Worm (Caenorhabditis elegans): ENCODE results near the gene pals-28.

pals-28 gene

ce11 chrIII:4372894-4373293 is 11.7 kb upstream of the pals-28 start:
- TF ChIP-seq W03F9.2 (tag; optimal IDR thresholded peaks at IDR 0.05): no peak
- no peak for TF ChIP-seq dao-5 (tag; optimal IDR thresholded peaks at IDR 0.05)
- no peak for TF ChIP-seq him-1 (tag; optimal IDR thresholded peaks at IDR 0.05)

DNA sequence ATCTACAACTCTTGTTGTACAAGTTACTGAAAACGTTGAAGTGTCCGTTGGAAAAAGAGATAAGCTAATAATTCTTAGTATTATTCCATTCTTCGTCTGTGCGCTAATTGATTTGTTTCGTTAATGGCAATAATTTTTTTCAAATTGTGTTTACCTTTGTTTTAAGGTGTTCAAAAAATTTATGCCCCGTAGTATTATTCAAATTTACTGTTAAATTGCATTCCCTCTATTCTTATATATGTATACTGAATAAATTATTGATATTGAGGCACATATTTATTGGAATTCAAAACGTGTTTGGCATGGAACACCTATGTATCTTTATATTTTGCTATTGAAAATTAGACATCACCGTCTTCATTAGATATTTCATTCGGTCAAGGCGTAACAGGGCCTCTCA is 9.7 kb upstream of the pals-28 start, which contains the start of gene pals-26:
Gene pals-26, plus strand, starts transcription at position 301 of the 400 bp plus-strand sequence.
- no peak for TF ChIP-seq dao-5 (tag; optimal IDR thresholded peaks at IDR 0.05)
- TF ChIP-seq him-1 (tag; optimal IDR thresholded peaks at IDR 0.05): no peak
- TF ChIP-seq W03F9.2 (tag; optimal IDR thresholded peaks at IDR 0.05): no peak

- TF ChIP-seq W03F9.2 (tag; optimal IDR thresholded peaks at IDR 0.05) (no peak), dao-5 (tag; optimal IDR thresholded peaks at IDR 0.05) (no peak), him-1 (tag; optimal IDR thresholded peaks at IDR 0.05) (no peak)
Measured at ce11 chrIII:4379717-4380116, 4.9 kb upstream of the pals-28 start, which contains the start of gene B0284.3. B0284.3 (minus strand) TSS chrIII:4379817.

- TF ChIP-seq dao-5 (tag; optimal IDR thresholded peaks at IDR 0.05) (no peak), him-1 (tag; optimal IDR thresholded peaks at IDR 0.05) (no peak), W03F9.2 (tag; optimal IDR thresholded peaks at IDR 0.05) (no peak)
Measured at ce11 chrIII:4380835-4381234, 3.8 kb upstream of the pals-28 start.

ce11 chrIII:4381343-4381742 is 3.2 kb upstream of the pals-28 start, which contains the start of gene pals-27:
pals-27 (plus strand) TSS chrIII:4381643.
- TF ChIP-seq dao-5 (tag; optimal IDR thresholded peaks at IDR 0.05) (no peak), W03F9.2 (tag; optimal IDR thresholded peaks at IDR 0.05) (no peak), him-1 (tag; optimal IDR thresholded peaks at IDR 0.05) (no peak)

- TF ChIP-seq W03F9.2 (tag; optimal IDR thresholded peaks at IDR 0.05): no peak
- TF ChIP-seq dao-5 (tag; optimal IDR thresholded peaks at IDR 0.05): no peak
- no peak for TF ChIP-seq him-1 (tag; optimal IDR thresholded peaks at IDR 0.05)
Measured at ce11 chrIII:4382118-4382517, 2.5 kb upstream of the pals-28 start.

ce11 chrIII:4390421-4390820 is 5.8 kb downstream of the pals-28 start:
- TF ChIP-seq dao-5 (tag; optimal IDR thresholded peaks at IDR 0.05): no peak
- no peak for TF ChIP-seq him-1 (tag; optimal IDR thresholded peaks at IDR 0.05)
- TF ChIP-seq W03F9.2 (tag; optimal IDR thresholded peaks at IDR 0.05): no peak

- TF ChIP-seq him-1 (tag; optimal IDR thresholded peaks at IDR 0.05) (no peak), dao-5 (tag; optimal IDR thresholded peaks at IDR 0.05) (no peak), W03F9.2 (tag; optimal IDR thresholded peaks at IDR 0.05) (no peak)
Measured at ce11 chrIII:4391319-4391718, 6.7 kb downstream of the pals-28 start.

- no peak for TF ChIP-seq W03F9.2 (tag; optimal IDR thresholded peaks at IDR 0.05)
- TF ChIP-seq dao-5 (tag; optimal IDR thresholded peaks at IDR 0.05): no peak
- no peak for TF ChIP-seq him-1 (tag; optimal IDR thresholded peaks at IDR 0.05)
Measured at ce11 chrIII:4391938-4392337, 7.4 kb downstream of the pals-28 start.

DNA sequence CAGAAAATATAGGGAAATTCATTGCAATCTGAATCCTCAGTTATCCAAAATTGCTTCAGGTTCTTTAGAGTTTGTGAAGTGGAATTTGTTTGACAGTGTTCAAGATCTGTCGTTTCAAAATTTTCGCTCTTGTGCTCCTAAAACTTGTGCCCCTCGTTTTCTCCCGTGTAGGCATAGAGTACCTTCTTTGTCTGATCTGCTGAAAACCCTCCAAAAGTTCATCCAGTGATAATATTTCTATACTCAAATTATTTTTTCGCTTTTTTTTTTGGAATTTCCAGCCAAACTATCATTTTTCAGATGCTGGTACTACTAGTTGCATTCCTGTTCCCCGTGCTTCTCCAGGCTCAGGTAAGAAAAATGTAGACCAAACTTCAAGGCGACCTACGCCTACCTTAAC is 9.9 kb downstream of the pals-28 start, which contains the start of gene R07E5.4:
Gene R07E5.4, plus strand, starts transcription at position 301 of the 400 bp plus-strand sequence.
- no peak for TF ChIP-seq dao-5 (tag; optimal IDR thresholded peaks at IDR 0.05)
- TF ChIP-seq W03F9.2 (tag; optimal IDR thresholded peaks at IDR 0.05): no peak
- no peak for TF ChIP-seq him-1 (tag; optimal IDR thresholded peaks at IDR 0.05)

ce11 chrIII:4395857-4396256 is 11.3 kb downstream of the pals-28 start:
- TF ChIP-seq him-1 (tag; optimal IDR thresholded peaks at IDR 0.05): no peak

DNA sequence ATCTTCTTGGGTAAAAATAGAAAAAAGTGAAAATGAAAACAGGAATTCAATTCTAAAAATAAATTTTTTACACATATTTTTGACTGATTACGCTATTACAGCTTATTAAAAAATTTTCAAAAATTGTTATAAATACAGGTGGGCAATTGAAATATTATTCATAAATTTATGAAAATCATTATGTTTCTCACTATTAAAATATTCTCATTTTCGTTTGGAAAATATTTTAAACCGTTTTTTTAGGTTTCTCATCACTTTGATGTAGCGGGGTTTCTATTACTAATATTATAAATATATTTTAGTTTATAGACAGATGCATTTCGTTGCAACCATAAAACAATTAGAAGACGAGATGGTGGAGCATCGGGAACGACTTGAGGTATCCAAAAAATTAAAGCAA is 12.5 kb downstream of the pals-28 start, which contains the start of gene R07E5.5:
Gene R07E5.5, plus strand, starts transcription at position 301 of the 400 bp plus-strand sequence.
- TF ChIP-seq dao-5 (tag; optimal IDR thresholded peaks at IDR 0.05): no peak
- TF ChIP-seq him-1 (tag; optimal IDR thresholded peaks at IDR 0.05): no peak
- no peak for TF ChIP-seq W03F9.2 (tag; optimal IDR thresholded peaks at IDR 0.05)

DNA sequence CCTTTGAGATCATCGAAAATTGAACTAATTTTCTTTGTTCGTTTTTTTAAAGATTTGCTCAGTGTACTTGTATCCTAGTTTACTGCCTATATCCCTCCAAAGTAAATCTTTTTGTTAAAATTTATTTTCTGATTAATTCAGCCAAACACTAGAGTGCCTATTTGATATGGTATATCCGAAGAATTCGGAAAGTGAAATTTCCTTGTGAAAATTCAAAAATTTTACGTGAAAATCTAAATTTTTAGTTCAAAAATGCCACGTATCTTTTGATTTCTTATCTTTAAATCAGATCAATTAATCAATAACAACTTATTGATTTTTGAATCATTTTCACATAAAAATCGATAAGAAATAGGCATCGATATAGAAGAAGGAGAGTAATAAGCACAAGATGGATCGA is 13.9 kb downstream of the pals-28 start, which contains the start of gene R07E5.6:
Gene R07E5.6, plus strand, starts transcription at position 301 of the 400 bp plus-strand sequence.
- TF ChIP-seq W03F9.2 (tag; optimal IDR thresholded peaks at IDR 0.05) (no peak), him-1 (tag; optimal IDR thresholded peaks at IDR 0.05) (no peak)

ce11 chrIII:4401142-4401541 is 16.6 kb downstream of the pals-28 start, which contains the start of gene R07E5.15:
R07E5.15 (plus strand) TSS chrIII:4401442.
- TF ChIP-seq dao-5 (tag; optimal IDR thresholded peaks at IDR 0.05) (no peak), him-1 (tag; optimal IDR thresholded peaks at IDR 0.05) (no peak), W03F9.2 (tag; optimal IDR thresholded peaks at IDR 0.05) (no peak)

DNA sequence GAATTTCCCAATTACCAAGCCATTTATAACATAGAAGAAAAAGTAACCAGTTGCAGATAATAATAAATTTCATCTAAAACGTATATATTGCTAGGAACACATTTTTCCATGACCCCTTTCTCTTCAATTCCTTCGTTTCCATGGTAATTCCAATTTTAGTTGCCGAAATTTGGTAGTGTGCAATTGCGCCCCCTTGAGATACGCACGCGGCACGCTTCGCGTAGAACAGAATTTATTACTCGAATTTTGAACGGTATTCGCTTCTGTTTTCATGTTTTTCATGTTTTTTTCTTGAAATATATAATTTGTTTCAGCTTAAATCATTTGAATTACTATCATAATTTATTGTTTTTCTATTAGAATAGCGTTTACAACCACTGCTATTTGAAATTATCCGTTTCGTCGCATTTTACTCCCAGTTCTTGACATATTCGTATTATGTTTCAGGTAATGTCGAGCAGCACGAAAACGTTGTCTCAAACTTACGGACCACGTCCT is 19.8 kb downstream of the pals-28 start, which contains the start of the genes R07E5.17 and snfc-5:
Gene R07E5.17, minus strand, starts transcription at position 98 of the 498 bp plus-strand sequence.
Gene snfc-5, plus strand, starts transcription at position 448 of the 498 bp plus-strand sequence.
- TF ChIP-seq W03F9.2 (tag; optimal IDR thresholded peaks at IDR 0.05) (no peak), him-1 (tag; optimal IDR thresholded peaks at IDR 0.05) (no peak), dao-5 (tag; optimal IDR thresholded peaks at IDR 0.05) (no peak)

Measured in whole organism, L4/young adult.